Worm (Caenorhabditis elegans) whole organism, mixed stage, embryonic: Measurements from ENCODE around the gene C56C10.4.

ENCODE experiments used
- bed-3 ChIP-seq: fragments of 200-800 bp; sonication (Bioruptor generic); optimal IDR thresholded peaks from 3 replicates; lab custom pipeline; 2018; ENCODE audit warnings: mild to moderate bottlenecking, missing genetic modification characterization, moderate library complexity, missing compliant biosample characterization
- blmp-1 ChIP-seq: fragments of 150-350 bp; optimal IDR thresholded peaks from 2 replicates; lab custom pipeline; 2014; ENCODE audit warnings: missing biosample characterization, missing genetic modification characterization
- ceh-39 ChIP-seq: fragments of 150-350 bp; optimal IDR thresholded peaks from 2 replicates; lab custom pipeline; 2014; ENCODE audit warnings: missing biosample characterization, missing genetic modification characterization
- ceh-43 ChIP-seq: fragments of 200-800 bp; sonication (Bioruptor generic); optimal IDR thresholded peaks from 2 replicates; lab custom pipeline; 2018; ENCODE audit warnings: mild to moderate bottlenecking, missing genetic modification characterization, moderate library complexity, missing compliant biosample characterization
- ceh-83 ChIP-seq: fragments of 200-800 bp; sonication (Bioruptor generic); optimal IDR thresholded peaks from 2 replicates; lab custom pipeline; 2018; ENCODE audit warnings: mild to moderate bottlenecking, missing genetic modification characterization, missing compliant biosample characterization
- ces-1 ChIP-seq: fragments of 150-350 bp; optimal IDR thresholded peaks from 2 replicates; lab custom pipeline; 2014; ENCODE audit warnings: missing biosample characterization, missing genetic modification reagents, missing genetic modification characterization
- cnd-1 ChIP-seq: fragments of 200-800 bp; sonication (Bioruptor generic); optimal IDR thresholded peaks from 2 replicates; lab custom pipeline; 2018; ENCODE audit warnings: mild to moderate bottlenecking, missing genetic modification characterization, missing compliant biosample characterization
- drap-1 ChIP-seq: fragments of 200-800 bp; sonication (Bioruptor generic); optimal IDR thresholded peaks from 3 replicates; lab custom pipeline; 2018; ENCODE audit warnings: mild to moderate bottlenecking, missing genetic modification characterization, missing compliant biosample characterization
- elt-1 ChIP-seq: sonication (generic microtip); optimal IDR thresholded peaks from 2 replicates; lab custom pipeline; 2017; ENCODE audit warnings: missing genetic modification characterization, mild to moderate bottlenecking, missing compliant biosample characterization, antibody characterized with exemption, moderate library complexity, borderline replicate concordance; ENCODE audit not compliant: insufficient read depth
- elt-3 ChIP-seq: fragments of 150-350 bp; optimal IDR thresholded peaks from 2 replicates; lab custom pipeline; 2014; ENCODE audit warnings: missing biosample characterization, missing genetic modification characterization
- flh-1 ChIP-seq: fragments of 200-800 bp; sonication (Bioruptor generic); optimal IDR thresholded peaks from 2 replicates; lab custom pipeline; 2018; ENCODE audit warnings: mild to moderate bottlenecking, missing genetic modification characterization, moderate library complexity, missing compliant biosample characterization
- ham-2 ChIP-seq: fragments of 200-800 bp; sonication (Bioruptor generic); optimal IDR thresholded peaks from 2 replicates; lab custom pipeline; 2018; ENCODE audit warnings: mild to moderate bottlenecking, missing genetic modification characterization, missing compliant biosample characterization
- hlh-1 ChIP-seq: fragments of 150-350 bp; optimal IDR thresholded peaks from 2 replicates; lab custom pipeline; 2014; ENCODE audit warnings: missing biosample characterization, missing genetic modification reagents, missing genetic modification characterization
- lin-32 ChIP-seq: fragments of 200-800 bp; sonication (Bioruptor generic); optimal IDR thresholded peaks from 2 replicates; lab custom pipeline; 2018; ENCODE audit warnings: mild to moderate bottlenecking, missing genetic modification characterization, missing compliant biosample characterization
- lsy-2 ChIP-seq: fragments of 150-350 bp; optimal IDR thresholded peaks from 2 replicates; lab custom pipeline; 2014; ENCODE audit warnings: missing biosample characterization, missing genetic modification characterization
- mab-5 ChIP-seq: fragments of 150-350 bp; optimal IDR thresholded peaks from 2 replicates; lab custom pipeline; 2014; ENCODE audit warnings: missing biosample characterization, missing genetic modification characterization
- mep-1 ChIP-seq: fragments of 150-350 bp; optimal IDR thresholded peaks from 2 replicates; lab custom pipeline; 2017; ENCODE audit warnings: missing biosample characterization, missing genetic modification reagents, missing genetic modification characterization, inconsistent platforms
- mls-2 ChIP-seq: sonication (generic microtip); optimal IDR thresholded peaks from 2 replicates; lab custom pipeline; 2016; ENCODE audit warnings: mild to moderate bottlenecking, missing genetic modification characterization, moderate library complexity, missing compliant biosample characterization
- nhr-12 ChIP-seq: fragments of 150-350 bp; optimal IDR thresholded peaks from 2 replicates; lab custom pipeline; 2014; ENCODE audit warnings: missing biosample characterization, missing genetic modification characterization
- nhr-2 ChIP-seq: fragments of 150-350 bp; optimal IDR thresholded peaks from 2 replicates; lab custom pipeline; 2014; ENCODE audit warnings: missing biosample characterization, missing genetic modification characterization
- nhr-237 ChIP-seq: fragments of 150-350 bp; optimal IDR thresholded peaks from 2 replicates; lab custom pipeline; 2014; ENCODE audit warnings: missing biosample characterization, missing genetic modification characterization
- nhr-28 ChIP-seq: fragments of 150-350 bp; optimal IDR thresholded peaks from 2 replicates; lab custom pipeline; 2014; ENCODE audit warnings: missing biosample characterization, missing genetic modification characterization
- nhr-76 ChIP-seq: sonication (generic microtip); optimal IDR thresholded peaks from 2 replicates; lab custom pipeline; 2017; ENCODE audit warnings: missing biosample characterization, missing genetic modification characterization
- pha-4 ChIP-seq: fragments of 150-350 bp; optimal IDR thresholded peaks from 2 replicates; lab custom pipeline; 2018; ENCODE audit warnings: missing biosample characterization, missing genetic modification reagents, missing genetic modification characterization
- sem-2 ChIP-seq: fragments of 200-800 bp; sonication (Bioruptor generic); optimal IDR thresholded peaks from 2 replicates; lab custom pipeline; 2018; ENCODE audit warnings: mild to moderate bottlenecking, missing genetic modification characterization, missing compliant biosample characterization
- snpc-4 ChIP-seq: fragments of 150-350 bp; optimal IDR thresholded peaks from 2 replicates; lab custom pipeline; 2014; ENCODE audit warnings: missing biosample characterization, missing genetic modification characterization
- sptf-1 ChIP-seq: sonication (generic microtip); optimal IDR thresholded peaks from 2 replicates; lab custom pipeline; 2017; ENCODE audit warnings: mild to moderate bottlenecking, missing genetic modification characterization, moderate library complexity, missing compliant biosample characterization
- tbx-8 ChIP-seq: fragments of 200-800 bp; sonication (Bioruptor generic); optimal IDR thresholded peaks from 2 replicates; lab custom pipeline; 2018; ENCODE audit warnings: mild to moderate bottlenecking, missing genetic modification characterization, moderate library complexity, missing compliant biosample characterization
- unc-120 ChIP-seq: sonication (generic microtip); optimal IDR thresholded peaks from 2 replicates; lab custom pipeline; 2017; ENCODE audit warnings: missing genetic modification characterization, missing compliant biosample characterization; ENCODE audit not compliant: poor library complexity, severe bottlenecking
- unc-39 ChIP-seq: fragments of 150-350 bp; optimal IDR thresholded peaks from 2 replicates; lab custom pipeline; 2014; ENCODE audit warnings: missing biosample characterization, missing genetic modification characterization
- unc-62 ChIP-seq: fragments of 150-350 bp; optimal IDR thresholded peaks from 2 replicates; lab custom pipeline; 2014; ENCODE audit warnings: missing biosample characterization, missing genetic modification reagents, missing genetic modification characterization
- ztf-11 ChIP-seq: fragments of 150-350 bp; optimal IDR thresholded peaks from 2 replicates; lab custom pipeline; 2014; ENCODE audit warnings: missing biosample characterization, missing genetic modification characterization

C56C10.4 gene

ce11 chrII:6582758-6583157, at the start of gene C56C10.4:
Gene C56C10.4 (plus strand): TSS chrII:6583058.
- no peak for TF ChIP-seq hlh-1
- no peak for TF ChIP-seq elt-1 (tag; lab: Kevin White, UChicago)
- TF ChIP-seq pha-4 (tag; lab: Kevin White, UChicago), result no peak
- no peak for TF ChIP-seq mls-2 (tag; lab: Kevin White, UChicago)
- TF ChIP-seq bed-3 (GFP tag; lab: Kevin White, UChicago), result no peak
- TF ChIP-seq nhr-237 (tag; lab: Kevin White, UChicago), result no peak
- TF ChIP-seq flh-1 (GFP tag; lab: Kevin White, UChicago), result no peak
- no peak for TF ChIP-seq nhr-28
- TF ChIP-seq unc-39 (tag; lab: Kevin White, UChicago), result no peak
- TF ChIP-seq ztf-11 (tag; lab: Kevin White, UChicago), result no peak
- TF ChIP-seq snpc-4 (tag; lab: Kevin White, UChicago), result no peak
- no peak for TF ChIP-seq unc-62 (GFP tag; lab: Kevin White, UChicago)

ce11 chrII:6535957-6536424, 46.9 kb upstream of the C56C10.4 start, which contains the start of gene utp-20:
Gene utp-20 (plus strand): TSS chrII:6536374.
- TF ChIP-seq nhr-237 (tag; lab: Kevin White, UChicago), result peak; percentile 25
- TF ChIP-seq tbx-8 (GFP tag; lab: Kevin White, UChicago), result no peak
- TF ChIP-seq drap-1 (GFP tag; lab: Kevin White, UChicago), result no peak
- TF ChIP-seq lsy-2 (tag; lab: Kevin White, UChicago), result peak; percentile 65
- TF ChIP-seq ceh-39 (tag; lab: Kevin White, UChicago), result peak; percentile 39
- peak; percentile 84 for TF ChIP-seq ces-1 (GFP tag; lab: Kevin White, UChicago)

ce11 chrII:6544842-6545410, 37.9 kb upstream of the C56C10.4 start, which contains the start of gene lron-15:
Gene lron-15 (minus strand): TSS chrII:6544892.
- TF ChIP-seq hlh-1 (peak; percentile 92), unc-120 (tag; lab: Kevin White, UChicago) (peak; percentile 46), unc-62 (GFP tag; lab: Kevin White, UChicago) (peak; percentile 85), elt-3 (tag; lab: Kevin White, UChicago) (no peak)

- TF ChIP-seq sem-2 (GFP tag; lab: Kevin White, UChicago) (no peak), ceh-39 (tag; lab: Kevin White, UChicago) (no peak), lin-32 (no peak), ham-2 (GFP tag; lab: Kevin White, UChicago) (no peak), mab-5 (tag; lab: Kevin White, UChicago) (no peak), cnd-1 (tag; lab: Kevin White, UChicago) (no peak), blmp-1 (no peak), mls-2 (tag; lab: Kevin White, UChicago) (no peak), ceh-43 (GFP tag; lab: Kevin White, UChicago) (no peak), nhr-12 (tag; lab: Kevin White, UChicago) (no peak), snpc-4 (tag; lab: Kevin White, UChicago) (no peak), unc-39 (tag; lab: Kevin White, UChicago) (no peak), sptf-1 (tag; lab: Kevin White, UChicago) (no peak), nhr-2 (tag; lab: Kevin White, UChicago) (no peak), pha-4 (tag; lab: Kevin White, UChicago) (no peak), ceh-83 (GFP tag; lab: Kevin White, UChicago) (no peak)
These were observed 28.2 kb upstream of the C56C10.4 start, which contains the start of gene wrn-1 for ce11 chrII:6554677-6555076. Gene wrn-1 (plus strand): TSS chrII:6554977.

ce11 chrII:6558887-6559286, 24.0 kb upstream of the C56C10.4 start:
- TF ChIP-seq sptf-1 (tag; lab: Kevin White, UChicago) (no peak), drap-1 (GFP tag; lab: Kevin White, UChicago) (no peak), nhr-2 (tag; lab: Kevin White, UChicago) (no peak), mep-1 (tag; lab: Kevin White, UChicago) (no peak), mab-5 (tag; lab: Kevin White, UChicago) (no peak), nhr-28 (no peak), flh-1 (GFP tag; lab: Kevin White, UChicago) (no peak), elt-1 (tag; lab: Kevin White, UChicago) (no peak), ham-2 (GFP tag; lab: Kevin White, UChicago) (no peak), bed-3 (GFP tag; lab: Kevin White, UChicago) (no peak), lin-32 (no peak), hlh-1 (no peak), mls-2 (tag; lab: Kevin White, UChicago) (no peak), snpc-4 (tag; lab: Kevin White, UChicago) (no peak), cnd-1 (tag; lab: Kevin White, UChicago) (no peak), ceh-83 (GFP tag; lab: Kevin White, UChicago) (no peak), nhr-76 (tag; lab: Kevin White, UChicago) (no peak)
